Worm (Caenorhabditis elegans) whole organism, L4 larva: ENCODE results near the gene garr-1.

Experiments used
- ama-1 ChIP-seq: fragments of 150-350 bp; optimal IDR thresholded peaks from 2 replicates; lab custom pipeline; 2014; ENCODE audit warnings: inconsistent platforms, mixed read lengths
- nhr-42 ChIP-seq: fragments of 200-800 bp; sonication (Bioruptor generic); IDR thresholded peaks from 2 replicates; pipeline ENCODE4 v1.3.6; 2022; ENCODE audit warnings: missing genetic modification characterization, missing compliant biosample characterization
- unc-62 ChIP-seq, 3 experiments: fragments of 150-350 bp in 1 of 3; sonication (generic microtip); optimal IDR thresholded peaks in 2 of 3; peaks in 1 of 3; 1 replicate in 1 of 3; 2 replicates in 2 of 3; lab custom pipeline; 2014 to 2017; ENCODE audit warnings: missing biosample characterization in 3 of 3, missing genetic modification characterization in 3 of 3, missing genetic modification reagents in 3 of 3, missing genotype in 1 of 3

ce11 chrIV:409935-410334 is 16.0 kb upstream of the garr-1 start, which contains the start of gene kgb-1:
- TF ChIP-seq ama-1 (lab: Kevin White, UChicago): no peak
- no peak for TF ChIP-seq nhr-42 (GFP tag; lab: Robert Waterston, UW)
- TF ChIP-seq unc-62 (GFP tag; optimal IDR thresholded peaks at IDR 0.05 in 1 of 2; lab: Kevin White, UChicago): peak in 1 of 2 experiments; percentile 36
- TF ChIP-seq unc-62 (tag; optimal IDR thresholded peaks at IDR 0.05; lab: Kevin White, UChicago): no peak
